Worm (Caenorhabditis elegans): ENCODE results near the gene Y119D3B.14.

Y119D3B.14 gene

DNA sequence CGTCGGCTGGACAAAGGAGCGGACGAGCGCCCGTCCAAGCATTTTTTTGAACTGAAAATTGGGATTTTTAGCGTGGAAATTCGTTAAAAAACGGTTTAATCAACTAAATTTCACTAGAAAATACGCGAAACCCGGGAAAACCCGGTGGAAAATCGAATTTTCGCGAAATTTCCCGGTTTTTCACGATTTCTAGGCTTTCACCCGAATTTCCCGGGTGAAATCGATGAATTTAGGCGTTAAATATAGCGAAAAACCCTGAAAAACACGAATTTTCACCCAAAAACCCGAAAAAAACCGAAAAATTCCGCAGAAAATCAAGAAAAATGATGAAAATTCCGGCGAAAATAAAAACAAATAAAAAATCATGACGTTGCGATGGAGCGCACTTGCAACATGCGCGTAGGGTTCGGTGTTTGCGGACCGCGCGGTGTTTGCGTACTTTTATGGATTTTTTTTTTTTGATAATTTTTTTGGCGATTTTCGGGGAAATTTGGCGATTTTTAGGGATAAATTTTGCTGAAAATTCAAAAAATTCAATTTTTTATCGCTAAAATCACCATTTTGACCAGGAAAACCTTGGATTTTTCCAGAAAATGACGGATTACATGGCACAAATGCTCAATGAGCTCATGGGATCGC, 8.5 kb upstream of the Y119D3B.14 start, which contains the start of the genes mrpl-45 and Y119D3B.12 (continued):
- TF ChIP-seq unc-86 (tag; optimal IDR thresholded peaks at IDR 0.05) (peak; percentile 78), C04F5.9 (tag; optimal IDR thresholded peaks at IDR 0.05) (peak; percentile 35), ceh-63 (GFP tag; optimal IDR thresholded peaks at IDR 0.05) (no peak), irx-1 (tag; optimal IDR thresholded peaks at IDR 0.05) (peak; percentile 82), nhr-11 (tag; optimal IDR thresholded peaks at IDR 0.05) (peak; percentile 36), ceh-90 (tag; optimal IDR thresholded peaks at IDR 0.05) (no peak), tlp-1 (tag; optimal IDR thresholded peaks at IDR 0.05) (no peak), ceh-8 (GFP tag; optimal IDR thresholded peaks at IDR 0.05) (peak; percentile 41), rnt-1 (tag; optimal IDR thresholded peaks at IDR 0.05) (no peak), zag-1 (tag; optimal IDR thresholded peaks at IDR 0.05) (no peak), dpl-1 (GFP tag; optimal IDR thresholded peaks at IDR 0.05) (peak; percentile 78 to 85 (median 85)), lin-13 (GFP tag; optimal IDR thresholded peaks at IDR 0.05) (peak; percentile 71), ces-1 (GFP tag; optimal IDR thresholded peaks at IDR 0.05) (no peak), skn-1 (tag; optimal IDR thresholded peaks at IDR 0.05) (peak; percentile 97), vab-15 (tag; optimal IDR thresholded peaks at IDR 0.05) (no peak), pag-3 (tag; optimal IDR thresholded peaks at IDR 0.05; ENCODE audit: borderline replicate concordance, insufficient read depth) (no peak), nhr-47 (tag; optimal IDR thresholded peaks at IDR 0.05) (no peak), unc-130 (tag; optimal IDR thresholded peaks at IDR 0.05) (peak; percentile 53), hlh-4 (tag; optimal IDR thresholded peaks at IDR 0.05) (no peak), efl-3 (GFP tag; optimal IDR thresholded peaks at IDR 0.05) (no peak), C34B4.2 (tag; optimal IDR thresholded peaks at IDR 0.05) (no peak), efl-1 (optimal IDR thresholded peaks at IDR 0.05) (peak; percentile 86), efl-1 (GFP tag; optimal IDR thresholded peaks at IDR 0.05 in 1 of 2) (peak; percentile 85 to 98), unc-98 (GFP tag; IDR thresholded peaks at IDR 0.05) (peak; percentile 40; the same call in 1 of the 2 replicates), snu-23 (GFP tag; optimal IDR thresholded peaks at IDR 0.05) (peak; percentile 90), lin-14 (GFP tag; optimal IDR thresholded peaks at IDR 0.05) (no peak), nhr-12 (tag; optimal IDR thresholded peaks at IDR 0.05) (no peak), nhr-77 (tag; optimal IDR thresholded peaks at IDR 0.05) (peak; percentile 53), mep-1 (tag; optimal IDR thresholded peaks at IDR 0.05) (peak; percentile 91), F16B12.6 (tag; optimal IDR thresholded peaks at IDR 0.05) (peak; percentile 97), xbp-1 (tag; optimal IDR thresholded peaks at IDR 0.05) (peak; percentile 85), sptf-1 (tag; optimal IDR thresholded peaks at IDR 0.05) (no peak), isw-1 (GFP tag; IDR thresholded peaks at IDR 0.05) (peak; percentile 75), fkh-8 (tag; optimal IDR thresholded peaks at IDR 0.05) (peak; percentile 46), lir-3 (tag; optimal IDR thresholded peaks at IDR 0.05; ENCODE audit: poor library complexity) (no peak), nhr-76 (tag; optimal IDR thresholded peaks at IDR 0.05) (no peak), zip-4 (GFP tag; optimal IDR thresholded peaks at IDR 0.05) (peak; percentile 17), mab-9 (GFP tag; IDR thresholded peaks at IDR 0.05) (0 out of 2 replicates have a peak, but pooled peaks have one; percentile 52), ceh-82 (tag; optimal IDR thresholded peaks at IDR 0.05) (peak; percentile 86 to 93 (median 91)), ztf-4 (tag; optimal IDR thresholded peaks at IDR 0.05) (no peak), aly-2 (tag; optimal IDR thresholded peaks at IDR 0.05) (peak; percentile 61), tbx-2 (tag; optimal IDR thresholded peaks at IDR 0.05) (peak; percentile 82), ztf-11 (tag; optimal IDR thresholded peaks at IDR 0.05) (peak; percentile 5 to 52), egl-13 (tag; optimal IDR thresholded peaks at IDR 0.05) (no peak), hlh-17 (GFP tag; optimal IDR thresholded peaks at IDR 0.05; ENCODE audit: borderline replicate concordance) (no peak), pax-3 (tag; optimal IDR thresholded peaks at IDR 0.05) (no peak), pqm-1 (tag; optimal IDR thresholded peaks at IDR 0.05) (no peak), blmp-1 (tag; optimal IDR thresholded peaks at IDR 0.05) (peak; percentile 38)

Measured in whole organism, L1 larva.